Fruit fly (Drosophila melanogaster) whole organism, adult: ENCODE measurements around the gene Arp3.

Experiments used
- CG11617 ChIP-seq: fragments of 200-800 bp; sonication (Bioruptor generic); optimal IDR thresholded peaks from 2 replicates; lab custom pipeline; 2017; ENCODE audit warnings: mild to moderate bottlenecking, missing biosample characterization, missing genetic modification reagents, missing genetic modification characterization
- CG12768 ChIP-seq: fragments of 200-800 bp; sonication (Bioruptor generic); optimal IDR thresholded peaks from 2 replicates; lab custom pipeline; 2017; ENCODE audit warnings: missing biosample characterization, missing genetic modification characterization, mild to moderate bottlenecking, moderate library complexity, missing genetic modification reagents
- CG14711 ChIP-seq: fragments of 200-800 bp; sonication (Bioruptor generic); optimal IDR thresholded peaks from 2 replicates; lab custom pipeline; 2018; ENCODE audit warnings: missing biosample characterization, mild to moderate bottlenecking, missing genetic modification characterization, moderate library complexity
- CG1620 ChIP-seq: fragments of 200-800 bp; sonication (Bioruptor generic); optimal IDR thresholded peaks from 2 replicates; lab custom pipeline; 2016; ENCODE audit warnings: missing biosample characterization, missing genetic modification characterization
- CG33017 ChIP-seq: fragments of 200-800 bp; sonication (Bioruptor generic); optimal IDR thresholded peaks from 2 replicates; lab custom pipeline; 2018; ENCODE audit warnings: missing biosample characterization, mild to moderate bottlenecking, missing genetic modification characterization, moderate library complexity
- CG5204 ChIP-seq: fragments of 200-800 bp; sonication (Bioruptor generic); optimal IDR thresholded peaks from 2 replicates; lab custom pipeline; 2016; ENCODE audit warnings: missing biosample characterization, missing genetic modification characterization
- CG7045 ChIP-seq: fragments of 200-800 bp; sonication (Bioruptor generic); optimal IDR thresholded peaks from 2 replicates; lab custom pipeline; 2017; ENCODE audit warnings: missing biosample characterization, mild to moderate bottlenecking, missing genetic modification characterization
- CG7101 ChIP-seq: fragments of 200-800 bp; sonication (Bioruptor generic); optimal IDR thresholded peaks from 2 replicates; lab custom pipeline; 2018; ENCODE audit warnings: missing biosample characterization, mild to moderate bottlenecking, missing genetic modification characterization, moderate library complexity
- Clk ChIP-seq: fragments of 200-800 bp; sonication (Bioruptor generic); optimal IDR thresholded peaks from 2 replicates; lab custom pipeline; 2017; ENCODE audit warnings: missing biosample characterization, missing genetic modification characterization
- Crg-1 ChIP-seq: fragments of 200-800 bp; sonication (Bioruptor generic); optimal IDR thresholded peaks from 2 replicates; lab custom pipeline; 2016; ENCODE audit warnings: missing biosample characterization, missing genetic modification characterization
- Hr96 ChIP-seq: fragments of 200-800 bp; sonication (Bioruptor generic); optimal IDR thresholded peaks from 2 replicates; lab custom pipeline; 2016; ENCODE audit warnings: missing biosample characterization, missing genetic modification characterization
- Mnt ChIP-seq: fragments of 200-800 bp; sonication (Bioruptor generic); optimal IDR thresholded peaks from 2 replicates; lab custom pipeline; 2016; ENCODE audit warnings: missing biosample characterization, mild to moderate bottlenecking, missing genetic modification characterization
- bab1 ChIP-seq: fragments of 200-800 bp; sonication (Bioruptor generic); optimal IDR thresholded peaks from 3 replicates; lab custom pipeline; 2019; ENCODE audit warnings: missing biosample characterization, mild to moderate bottlenecking, missing genetic modification characterization, moderate library complexity
- cic ChIP-seq: fragments of 200-800 bp; sonication (Bioruptor generic); optimal IDR thresholded peaks from 2 replicates; lab custom pipeline; 2017; ENCODE audit warnings: missing biosample characterization, mild to moderate bottlenecking, missing genetic modification characterization, moderate library complexity
- cnc ChIP-seq, 2 experiments: fragments of >200 bp; optimal IDR thresholded peaks; 2 replicates each; lab custom pipeline; 2017
- kay ChIP-seq: fragments of 200-800 bp; sonication (Bioruptor generic); peaks from one replicate; lab custom pipeline; 2016; ENCODE audit warnings: missing biosample characterization, missing genetic modification characterization, borderline replicate concordance
- ovo ChIP-seq: fragments of 200-800 bp; sonication (Bioruptor generic); optimal IDR thresholded peaks from 2 replicates; lab custom pipeline; 2016; ENCODE audit warnings: missing biosample characterization, missing genetic modification characterization
- pad ChIP-seq: fragments of 200-800 bp; sonication (Bioruptor generic); optimal IDR thresholded peaks from 3 replicates; lab custom pipeline; 2017; ENCODE audit warnings: missing biosample characterization, missing genetic modification characterization, mild to moderate bottlenecking, moderate library complexity, missing genetic modification reagents
- tj ChIP-seq: fragments of 200-800 bp; sonication (Bioruptor generic); optimal IDR thresholded peaks from 3 replicates; lab custom pipeline; 2017; ENCODE audit warnings: missing biosample characterization, mild to moderate bottlenecking, missing genetic modification characterization, moderate library complexity
- toe ChIP-seq: fragments of 200-800 bp; sonication (Bioruptor generic); optimal IDR thresholded peaks from 2 replicates; lab custom pipeline; 2016; ENCODE audit warnings: missing biosample characterization, missing genetic modification characterization

Gene Arp3

dm6 chr3L:8115864-8116528 is at the start of gene Arp3, which contains the start of gene msk:
Gene Arp3 (minus strand): TSS chr3L:8115902.
Gene msk (plus strand): TSS chr3L:8116179.
- peak; percentile 84 for TF ChIP-seq CG11617 (GFP tag; lab: Kevin White, UChicago)
- TF ChIP-seq Crg-1: peak; percentile 94
- peak; percentile 95 for TF ChIP-seq Mnt (GFP tag; lab: Kevin White, UChicago)
- TF ChIP-seq Hr96: no peak
- peak; percentile 77 for TF ChIP-seq CG14711
- peak; percentile 78 for TF ChIP-seq Clk
- TF ChIP-seq CG33017: peak; percentile 79
- TF ChIP-seq bab1 (GFP tag; lab: Kevin White, UChicago): peak; percentile 88
- peak; percentile 72 for TF ChIP-seq ovo (GFP tag; lab: Kevin White, UChicago)
- peak; percentile 89 for TF ChIP-seq CG1620 (GFP tag; lab: Kevin White, UChicago)
- no peak for TF ChIP-seq CG5204 (GFP tag; lab: Kevin White, UChicago)
- peak; percentile 88 for TF ChIP-seq CG7045 (GFP tag; lab: Kevin White, UChicago)
- TF ChIP-seq CG7101 (tag; lab: Kevin White, UChicago): peak; percentile 86
- no peak for TF ChIP-seq toe (GFP tag; lab: Kevin White, UChicago)
- TF ChIP-seq kay (GFP tag; lab: Kevin White, UChicago): peak; percentile 99
- TF ChIP-seq cic: peak; percentile 77
- TF ChIP-seq cnc (optimal IDR thresholded peaks at IDR 0.05; lab: Kevin White, UChicago): no peak
- peak; percentile 79 for TF ChIP-seq pad (GFP tag; lab: Kevin White, UChicago)
- TF ChIP-seq tj: peak; percentile 56
- TF ChIP-seq CG12768: peak; percentile 91

- no peak for TF ChIP-seq CG7101 (tag; lab: Kevin White, UChicago)
- TF ChIP-seq cic: no peak
- TF ChIP-seq CG33017: no peak
- TF ChIP-seq CG7045 (GFP tag; lab: Kevin White, UChicago): no peak
- TF ChIP-seq CG12768: no peak
- TF ChIP-seq CG1620 (GFP tag; lab: Kevin White, UChicago): no peak
- no peak for TF ChIP-seq Clk
- no peak for TF ChIP-seq tj
Measured at dm6 chr3L:8165436-8165835, 49.7 kb upstream of the Arp3 start, which contains the start of gene CG13675. Gene CG13675 (minus strand): TSS chr3L:8165518.

dm6 chr3L:8159724-8160422 is 44.2 kb upstream of the Arp3 start, which contains the start of gene CG43886:
Gene CG43886 (minus strand): TSS chr3L:8159774.
- TF ChIP-seq tj (peak; percentile 39), Clk (no peak)

dm6 chr3L:8158715-8159380 is 43.1 kb upstream of the Arp3 start, which contains the start of gene CG42445:
Gene CG42445 (minus strand): TSS chr3L:8158900.
- peak; percentile 99 for TF ChIP-seq tj
- peak; percentile 49 for TF ChIP-seq bab1 (GFP tag; lab: Kevin White, UChicago)
- peak; percentile 76 for TF ChIP-seq kay (GFP tag; lab: Kevin White, UChicago)
- TF ChIP-seq pad (GFP tag; lab: Kevin White, UChicago): no peak

dm6 chr3L:8157079-8157478 is 41.4 kb upstream of the Arp3 start:
- TF ChIP-seq Clk (no peak), pad (GFP tag; lab: Kevin White, UChicago) (no peak), CG7101 (tag; lab: Kevin White, UChicago) (no peak), Mnt (GFP tag; lab: Kevin White, UChicago) (no peak), cnc (optimal IDR thresholded peaks at IDR 0.05; lab: Kevin White, UChicago) (no peak), CG11617 (GFP tag; lab: Kevin White, UChicago) (no peak), CG7045 (GFP tag; lab: Kevin White, UChicago) (no peak), CG33017 (no peak), Crg-1 (no peak), tj (no peak), bab1 (GFP tag; lab: Kevin White, UChicago) (no peak), ovo (GFP tag; lab: Kevin White, UChicago) (no peak), toe (GFP tag; lab: Kevin White, UChicago) (no peak), CG5204 (GFP tag; lab: Kevin White, UChicago) (no peak), Hr96 (no peak), cic (no peak), kay (GFP tag; lab: Kevin White, UChicago) (no peak), CG1620 (GFP tag; lab: Kevin White, UChicago) (no peak), CG12768 (no peak)

- TF ChIP-seq CG7045 (GFP tag; lab: Kevin White, UChicago): no peak
- no peak for TF ChIP-seq Hr96
- no peak for TF ChIP-seq Crg-1
- no peak for TF ChIP-seq toe (GFP tag; lab: Kevin White, UChicago)
- no peak for TF ChIP-seq cic
- TF ChIP-seq ovo (GFP tag; lab: Kevin White, UChicago): no peak
- no peak for TF ChIP-seq cnc (optimal IDR thresholded peaks at IDR 0.05; lab: Kevin White, UChicago)
- no peak for TF ChIP-seq bab1 (GFP tag; lab: Kevin White, UChicago)
- no peak for TF ChIP-seq pad (GFP tag; lab: Kevin White, UChicago)
- TF ChIP-seq Mnt (GFP tag; lab: Kevin White, UChicago): no peak
- TF ChIP-seq CG33017: no peak
- TF ChIP-seq kay (GFP tag; lab: Kevin White, UChicago): no peak
- TF ChIP-seq CG11617 (GFP tag; lab: Kevin White, UChicago): no peak
- TF ChIP-seq tj: no peak
- no peak for TF ChIP-seq CG12768
Measured at dm6 chr3L:8156199-8156598, 40.5 kb upstream of the Arp3 start.
